Fruit fly (Drosophila melanogaster) whole organism, embryonic: Measurements from ENCODE around the gene side-IV.

Source experiments
- Adf1 ChIP-seq: fragments of 200-800 bp; sonication (Bioruptor generic); IDR thresholded peaks from 2 replicates; pipeline ENCODE4 v1.3.6; 2022; ENCODE audit warnings: missing biosample characterization, missing genetic modification characterization
- Asciz ChIP-seq: fragments of 200-800 bp; sonication (Bioruptor generic); optimal IDR thresholded peaks from 2 replicates; lab custom pipeline; 2017; ENCODE audit warnings: missing biosample characterization, mild to moderate bottlenecking, missing genetic modification characterization, missing genetic modification reagents
- Atf6 ChIP-seq: fragments of 200-800 bp; sonication (Bioruptor generic); IDR thresholded peaks from 2 replicates; pipeline ENCODE4 v1.3.6; 2022; ENCODE audit warnings: missing biosample characterization, missing genetic modification characterization
- B-H1 ChIP-seq: fragments of 200-800 bp; sonication (Bioruptor generic); IDR thresholded peaks from 3 replicates; pipeline ENCODE4 v1.3.6; 2022; ENCODE audit warnings: missing biosample characterization, missing genetic modification characterization
- Bteb2 ChIP-seq: fragments of 200-800 bp; sonication (Bioruptor generic); optimal IDR thresholded peaks from 2 replicates; lab custom pipeline; 2016; ENCODE audit warnings: missing biosample characterization, missing genetic modification characterization
- CG10147 ChIP-seq: fragments of 200-800 bp; sonication (Bioruptor generic); optimal IDR thresholded peaks from 2 replicates; lab custom pipeline; 2019; ENCODE audit warnings: missing biosample characterization, mild to moderate bottlenecking, missing genetic modification characterization, moderate library complexity
- CG10321 ChIP-seq: fragments of 200-800 bp; sonication (Bioruptor generic); IDR thresholded peaks from 2 replicates; pipeline ENCODE4 v1.3.6; 2022; ENCODE audit warnings: missing biosample characterization, missing genetic modification characterization
- CG10462 ChIP-seq: fragments of 200-800 bp; sonication (Bioruptor generic); optimal IDR thresholded peaks from 2 replicates; lab custom pipeline; 2016; ENCODE audit warnings: missing biosample characterization, missing genetic modification characterization
- CG12391 ChIP-seq: fragments of 200-800 bp; sonication (Bioruptor generic); optimal IDR thresholded peaks from 3 replicates; lab custom pipeline; 2018; ENCODE audit warnings: missing biosample characterization, mild to moderate bottlenecking, missing genetic modification characterization, moderate library complexity
- CG12942 ChIP-seq: fragments of 200-800 bp; sonication (Bioruptor generic); optimal IDR thresholded peaks from 3 replicates; lab custom pipeline; 2016; ENCODE audit warnings: missing biosample characterization, missing genetic modification characterization
- CG15011 ChIP-seq: fragments of 200-800 bp; sonication (Bioruptor generic); optimal IDR thresholded peaks from 3 replicates; lab custom pipeline; 2018; ENCODE audit warnings: missing biosample characterization, mild to moderate bottlenecking, missing genetic modification characterization
- CG16863 ChIP-seq: fragments of 200-800 bp; sonication (Bioruptor generic); optimal IDR thresholded peaks from 3 replicates; lab custom pipeline; 2016; ENCODE audit warnings: missing biosample characterization, missing genetic modification characterization
- CG18262 ChIP-seq: fragments of 200-800 bp; optimal IDR thresholded peaks from 3 replicates; lab custom pipeline; 2019; ENCODE audit warnings: missing biosample characterization, mild to moderate bottlenecking, missing genetic modification characterization, moderate library complexity
- CG32532 ChIP-seq: fragments of 200-800 bp; sonication (Bioruptor generic); IDR thresholded peaks from 2 replicates; pipeline ENCODE4 v1.3.6; 2022; ENCODE audit warnings: missing biosample characterization, missing genetic modification characterization
- CG33213 ChIP-seq: fragments of 200-800 bp; sonication (Bioruptor generic); optimal IDR thresholded peaks from 3 replicates; lab custom pipeline; 2016; ENCODE audit warnings: missing biosample characterization, missing genetic modification characterization
- CG3726 ChIP-seq: fragments of 200-800 bp; sonication (Bioruptor generic); IDR thresholded peaks from 3 replicates; pipeline ENCODE4, ENCODE4 v1.3.6; 2022; ENCODE audit warnings: missing biosample characterization, missing genetic modification characterization
- CG42726 ChIP-seq: fragments of 200-800 bp; sonication (Bioruptor generic); IDR thresholded peaks from 2 replicates; pipeline ENCODE4 v1.3.6; 2022; ENCODE audit warnings: missing biosample characterization, missing genetic modification characterization; ENCODE audit not compliant: partially characterized antibody
- CG4328 ChIP-seq: fragments of 200-800 bp; sonication (Bioruptor generic); optimal IDR thresholded peaks from 3 replicates; lab custom pipeline; 2017; ENCODE audit warnings: missing biosample characterization, missing genetic modification reagents, missing genetic modification characterization
- CG4707 ChIP-seq: fragments of 200-800 bp; sonication (Bioruptor generic); optimal IDR thresholded peaks from 2 replicates; lab custom pipeline; 2018; ENCODE audit warnings: missing biosample characterization, mild to moderate bottlenecking, missing genetic modification characterization, moderate library complexity
- CG4854 ChIP-seq: fragments of 200-800 bp; sonication (Bioruptor generic); optimal IDR thresholded peaks from 2 replicates; lab custom pipeline; 2016; ENCODE audit warnings: missing biosample characterization, missing genetic modification characterization, inconsistent platforms
- CG7963 ChIP-seq: fragments of 200-800 bp; sonication (Bioruptor generic); IDR thresholded peaks from 3 replicates; pipeline ENCODE4 v1.3.6; 2022; ENCODE audit warnings: missing biosample characterization, missing genetic modification characterization; ENCODE audit not compliant: partially characterized antibody
- CG9932 ChIP-seq: fragments of 200-800 bp; sonication (Bioruptor generic); IDR thresholded peaks from 2 replicates; pipeline ENCODE4 v1.3.6; 2022; ENCODE audit warnings: missing biosample characterization, missing genetic modification characterization
- CTCF ChIP-seq: fragments of 200-800 bp; sonication (Bioruptor generic); optimal IDR thresholded peaks from 2 replicates; lab custom pipeline; 2017; ENCODE audit warnings: missing biosample characterization, mild to moderate bottlenecking, missing genetic modification characterization, moderate library complexity
- CrebB ChIP-seq: fragments of 200-800 bp; sonication (Bioruptor generic); optimal IDR thresholded peaks from 3 replicates; lab custom pipeline; 2018; ENCODE audit warnings: missing biosample characterization, mild to moderate bottlenecking, missing genetic modification characterization
- Ets65A ChIP-seq: fragments of 200-800 bp; sonication (Bioruptor generic); peaks from one replicate; lab custom pipeline; 2016; ENCODE audit warnings: missing biosample characterization, missing genetic modification characterization
- Fer2 ChIP-seq: fragments of 200-800 bp; sonication (Bioruptor generic); optimal IDR thresholded peaks from 2 replicates; lab custom pipeline; 2018; ENCODE audit warnings: missing biosample characterization, mild to moderate bottlenecking, missing genetic modification characterization, moderate library complexity
- Hmx ChIP-seq: fragments of 200-800 bp; sonication (Bioruptor generic); optimal IDR thresholded peaks from 2 replicates; lab custom pipeline; 2016; ENCODE audit warnings: missing biosample characterization, missing genetic modification characterization
- Hr39 ChIP-seq: fragments of >200 bp; optimal IDR thresholded peaks from 2 replicates; lab custom pipeline; 2017
- Hr78 ChIP-seq, 2 experiments: fragments of 200-800 bp in 1 of 2; fragments of >200 bp in 1 of 2; sonication (Bioruptor generic) in 1 of 2; optimal IDR thresholded peaks; 2 replicates each; lab custom pipeline; 2017 to 2019; ENCODE audit warnings: missing biosample characterization in 2 of 2, missing genetic modification characterization in 2 of 2, mild to moderate bottlenecking in 1 of 2, moderate library complexity in 1 of 2
- Kr ChIP-seq: fragments of 200-800 bp; sonication (Bioruptor generic); optimal IDR thresholded peaks from 2 replicates; lab custom pipeline; 2017; ENCODE audit warnings: missing biosample characterization, mild to moderate bottlenecking, missing genetic modification characterization
- Opbp ChIP-seq: fragments of 200-800 bp; sonication (Bioruptor generic); IDR thresholded peaks from 3 replicates; pipeline ENCODE4 v1.3.6; 2022; ENCODE audit warnings: missing biosample characterization, missing genetic modification characterization; ENCODE audit not compliant: partially characterized antibody
- Side ChIP-seq: fragments of 200-800 bp; sonication (Bioruptor generic); optimal IDR thresholded peaks from 2 replicates; lab custom pipeline; 2016; ENCODE audit warnings: missing biosample characterization, missing genetic modification characterization
- Sin3A ChIP-seq: fragments of >200 bp; optimal IDR thresholded peaks from 2 replicates; lab custom pipeline; 2018
- Spps ChIP-seq: fragments of 200-800 bp; sonication (Bioruptor generic); optimal IDR thresholded peaks from 2 replicates; lab custom pipeline; 2018; ENCODE audit warnings: missing biosample characterization, mild to moderate bottlenecking, missing genetic modification characterization
- al ChIP-seq: fragments of 200-800 bp; sonication (Bioruptor generic); IDR thresholded peaks from 2 replicates; pipeline ENCODE4 v1.3.6; 2022; ENCODE audit warnings: missing biosample characterization, missing genetic modification characterization
- chn ChIP-seq: fragments of 200-800 bp; sonication (Bioruptor generic); optimal IDR thresholded peaks from 2 replicates; lab custom pipeline; 2016; ENCODE audit warnings: missing biosample characterization, missing genetic modification characterization
- crp ChIP-seq, 2 experiments: fragments of 200-800 bp; sonication (Bioruptor generic); optimal IDR thresholded peaks; 2 replicates in 1 of 2; 3 replicates in 1 of 2; lab custom pipeline; 2017; ENCODE audit warnings: missing biosample characterization in 2 of 2, missing genetic modification characterization in 2 of 2, mild to moderate bottlenecking in 1 of 2, moderate library complexity in 1 of 2
- en ChIP-seq: fragments of 200-800 bp; sonication (Bioruptor generic); optimal IDR thresholded peaks from 2 replicates; lab custom pipeline; 2016; ENCODE audit warnings: missing biosample characterization, missing genetic modification characterization
- exex ChIP-seq: fragments of 200-800 bp; sonication (Bioruptor generic); optimal IDR thresholded peaks from 4 replicates; lab custom pipeline; 2018; ENCODE audit warnings: missing biosample characterization, mild to moderate bottlenecking, missing genetic modification characterization, moderate library complexity
- fru ChIP-seq: fragments of >200 bp; optimal IDR thresholded peaks from 2 replicates; lab custom pipeline; 2017
- gcm2 ChIP-seq: fragments of 200-800 bp; sonication (Bioruptor generic); optimal IDR thresholded peaks from 2 replicates; lab custom pipeline; 2016; ENCODE audit warnings: missing biosample characterization, missing genetic modification characterization
- gem ChIP-seq: fragments of 200-800 bp; sonication (Bioruptor generic); optimal IDR thresholded peaks from 2 replicates; lab custom pipeline; 2019; ENCODE audit warnings: missing biosample characterization, mild to moderate bottlenecking, missing genetic modification characterization, moderate library complexity
- kah ChIP-seq: fragments of 200-800 bp; sonication (Bioruptor generic); optimal IDR thresholded peaks from 2 replicates; lab custom pipeline; 2018; ENCODE audit warnings: missing biosample characterization, mild to moderate bottlenecking, missing genetic modification characterization
- lab ChIP-seq: fragments of 200-800 bp; sonication (Bioruptor generic); optimal IDR thresholded peaks from 3 replicates; lab custom pipeline; 2017; ENCODE audit warnings: missing biosample characterization, missing genetic modification characterization, mild to moderate bottlenecking, moderate library complexity, missing genetic modification reagents
- lilli ChIP-seq: fragments of 200-800 bp; sonication (Bioruptor generic); optimal IDR thresholded peaks from 3 replicates; lab custom pipeline; 2016; ENCODE audit warnings: missing biosample characterization, missing genetic modification characterization
- lmd ChIP-seq: fragments of 200-800 bp; sonication (Bioruptor generic); IDR thresholded peaks from 2 replicates; pipeline ENCODE4 v1.3.6; 2022; ENCODE audit warnings: missing biosample characterization, missing genetic modification characterization
- pita ChIP-seq: fragments of 200-800 bp; sonication (Bioruptor generic); optimal IDR thresholded peaks from 2 replicates; lab custom pipeline; 2017; ENCODE audit warnings: missing biosample characterization, mild to moderate bottlenecking, missing genetic modification characterization
- shn ChIP-seq: fragments of 200-800 bp; sonication (Bioruptor generic); optimal IDR thresholded peaks from 3 replicates; lab custom pipeline; 2016; ENCODE audit warnings: missing biosample characterization, missing genetic modification characterization
- sisA ChIP-seq: fragments of 200-800 bp; sonication (Bioruptor generic); IDR thresholded peaks from 2 replicates; pipeline ENCODE4 v1.3.6; 2022; ENCODE audit warnings: missing biosample characterization, missing genetic modification characterization
- trem ChIP-seq: fragments of 200-800 bp; optimal IDR thresholded peaks from 3 replicates; lab custom pipeline; 2019; ENCODE audit warnings: missing biosample characterization, mild to moderate bottlenecking, missing genetic modification characterization, moderate library complexity
- ttk ChIP-seq: fragments of 200-800 bp; sonication (Bioruptor generic); IDR thresholded peaks from 2 replicates; pipeline ENCODE4 v2.1.2; 2022; ENCODE audit warnings: missing biosample characterization, missing genetic modification characterization
- unpg ChIP-seq: fragments of 200-800 bp; sonication (Bioruptor generic); optimal IDR thresholded peaks from 3 replicates; lab custom pipeline; 2018; ENCODE audit warnings: missing biosample characterization, mild to moderate bottlenecking, missing genetic modification characterization, moderate library complexity
- vvl ChIP-seq: fragments of 200-800 bp; sonication (Bioruptor generic); IDR thresholded peaks from 2 replicates; pipeline ENCODE4 v1.3.6; 2022; ENCODE audit warnings: missing biosample characterization, missing genetic modification characterization

The side-IV gene

dm6 chr3R:13446489-13446888, 3.9 kb upstream of the side-IV start (continued):
- TF ChIP-seq Atf6 (GFP tag; lab: Robert Waterston, UW) (no peak), CG10321 (no peak), CG9932 (peak; percentile 38; the same call in 1 of the 2 replicates), pita (GFP tag; lab: Kevin White, UChicago) (no peak), en (GFP tag; lab: Kevin White, UChicago) (no peak), exex (tag; lab: Kevin White, UChicago) (no peak), Ets65A (GFP tag; lab: Kevin White, UChicago) (peak; percentile 60), vvl (no peak), Side (no peak), gem (tag; lab: Kevin White, UChicago) (peak; percentile 81), CG3726 (no peak), CrebB (tag; lab: Kevin White, UChicago) (no peak), lmd (peak; percentile 60; the same call in 1 of the 2 replicates), Spps (tag; lab: Kevin White, UChicago) (peak; percentile 6), Opbp (GFP tag; lab: Robert Waterston, UW) (no peak), lilli (GFP tag; lab: Kevin White, UChicago) (peak; percentile 56), crp (GFP tag; optimal IDR thresholded peaks at IDR 0.05; lab: Kevin White, UChicago) (no peak), CG4328 (GFP tag; lab: Kevin White, UChicago) (no peak), gcm2 (GFP tag; lab: Kevin White, UChicago) (no peak), CTCF (GFP tag; lab: Kevin White, UChicago) (no peak), B-H1 (no peak), Sin3A (lab: Kevin White, UChicago) (no peak), CG4854 (no peak), Hr78 (GFP tag; optimal IDR thresholded peaks at IDR 0.05; lab: Kevin White, UChicago) (no peak), trem (tag; lab: Kevin White, UChicago) (peak; percentile 26), CG16863 (GFP tag; lab: Kevin White, UChicago) (peak; percentile 13), Adf1 (no peak), CG18262 (tag; lab: Kevin White, UChicago) (peak; percentile 76), CG33213 (GFP tag; lab: Kevin White, UChicago) (no peak), CG42726 (GFP tag; lab: Robert Waterston, UW) (no peak), CG32532 (GFP tag; lab: Robert Waterston, UW) (peak; percentile 46; the same call in 1 of the 2 replicates), lab (peak; percentile 20), CG10462 (GFP tag; lab: Kevin White, UChicago) (peak; percentile 11), CG12942 (no peak), chn (GFP tag; lab: Kevin White, UChicago) (no peak), sisA (GFP tag; lab: Robert Waterston, UW) (no peak), Hr39 (lab: Kevin White, UChicago) (no peak), fru (lab: Kevin White, UChicago) (no peak), Asciz (peak; percentile 8), Bteb2 (no peak), kah (GFP tag; lab: Kevin White, UChicago) (no peak), Fer2 (tag; lab: Kevin White, UChicago) (no peak), CG7963 (GFP tag; lab: Robert Waterston, UW) (no peak), Hmx (GFP tag; lab: Kevin White, UChicago) (peak; percentile 21), shn (no peak), al (GFP tag; lab: Robert Waterston, UW) (peak; percentile 24; the same call in 1 of the 2 replicates), CG12391 (tag; lab: Kevin White, UChicago) (peak; percentile 46), ttk (GFP tag; lab: Robert Waterston, UW) (no peak), CG15011 (GFP tag; lab: Kevin White, UChicago) (no peak), unpg (GFP tag; lab: Kevin White, UChicago) (peak; percentile 69), CG4707 (no peak), CG10147 (GFP tag; lab: Kevin White, UChicago) (no peak), Kr (GFP tag; lab: Kevin White, UChicago) (no peak)
